Fruit fly (Drosophila melanogaster) whole organism, embryonic: ENCODE data around the gene Sec15.

ENCODE experiments used
- Ada2b ChIP-seq: fragments of 200-800 bp; sonication (Bioruptor generic); IDR thresholded peaks from 2 replicates; pipeline ENCODE4 v1.3.6; 2022; ENCODE audit warnings: missing biosample characterization, missing genetic modification characterization
- Atf-2 ChIP-seq: fragments of 200-800 bp; sonication (Bioruptor generic); optimal IDR thresholded peaks from 2 replicates; lab custom pipeline; 2016; ENCODE audit warnings: missing biosample characterization, missing genetic modification characterization
- B-H2 ChIP-seq: fragments of 200-800 bp; sonication (Bioruptor generic); optimal IDR thresholded peaks from 2 replicates; lab custom pipeline; 2018; ENCODE audit warnings: missing biosample characterization, mild to moderate bottlenecking, missing genetic modification characterization
- CG10209 ChIP-seq: fragments of 200-800 bp; sonication (Bioruptor generic); optimal IDR thresholded peaks from 3 replicates; lab custom pipeline; 2017; ENCODE audit warnings: missing biosample characterization, mild to moderate bottlenecking, missing genetic modification characterization, missing genetic modification reagents
- CG10979 ChIP-seq: fragments of 200-800 bp; sonication (Bioruptor generic); optimal IDR thresholded peaks from 2 replicates; lab custom pipeline; 2018; ENCODE audit warnings: missing biosample characterization, mild to moderate bottlenecking, missing genetic modification characterization, moderate library complexity
- CG11456 ChIP-seq: fragments of 200-800 bp; sonication (Bioruptor generic); IDR thresholded peaks from 3 replicates; pipeline ENCODE4 v1.3.6; 2022; ENCODE audit warnings: missing biosample characterization, missing genetic modification characterization
- CG13624 ChIP-seq: fragments of 200-800 bp; sonication (Bioruptor generic); optimal IDR thresholded peaks from 2 replicates; lab custom pipeline; 2016; ENCODE audit warnings: missing biosample characterization, missing genetic modification characterization
- CG14050 ChIP-seq: fragments of 200-800 bp; sonication (Bioruptor generic); IDR thresholded peaks from 3 replicates; pipeline ENCODE4 v1.3.6; 2022; ENCODE audit warnings: missing biosample characterization, missing genetic modification characterization
- CG14710 ChIP-seq: fragments of 200-800 bp; sonication (Bioruptor generic); optimal IDR thresholded peaks from 3 replicates; lab custom pipeline; 2019; ENCODE audit warnings: missing biosample characterization, mild to moderate bottlenecking, missing genetic modification characterization, moderate library complexity
- CG14860 ChIP-seq: fragments of 200-800 bp; sonication (Bioruptor generic); IDR thresholded peaks from 3 replicates; pipeline ENCODE4 v1.3.6; 2022; ENCODE audit warnings: missing biosample characterization, missing genetic modification characterization; ENCODE audit not compliant: partially characterized antibody
- CG15011 ChIP-seq: fragments of 200-800 bp; sonication (Bioruptor generic); optimal IDR thresholded peaks from 3 replicates; lab custom pipeline; 2018; ENCODE audit warnings: missing biosample characterization, mild to moderate bottlenecking, missing genetic modification characterization
- CG1529 ChIP-seq: fragments of 200-800 bp; sonication (Bioruptor generic); optimal IDR thresholded peaks from 3 replicates; lab custom pipeline; 2018; ENCODE audit warnings: missing biosample characterization, missing genetic modification characterization
- CG16813 ChIP-seq: fragments of 200-800 bp; sonication (Bioruptor generic); IDR thresholded peaks from 3 replicates; pipeline ENCODE4 v1.3.6; 2022; ENCODE audit warnings: missing biosample characterization, missing genetic modification characterization; ENCODE audit not compliant: partially characterized antibody
- CG31365 ChIP-seq: fragments of 200-800 bp; sonication (Bioruptor generic); optimal IDR thresholded peaks from 2 replicates; lab custom pipeline; 2018; ENCODE audit warnings: missing biosample characterization, mild to moderate bottlenecking, missing genetic modification characterization
- CG33557 ChIP-seq: fragments of 200-800 bp; sonication (Bioruptor generic); optimal IDR thresholded peaks from 2 replicates; lab custom pipeline; 2019; ENCODE audit warnings: missing biosample characterization, mild to moderate bottlenecking, missing genetic modification characterization, moderate library complexity
- CG5245 ChIP-seq: fragments of 200-800 bp; sonication (Bioruptor generic); optimal IDR thresholded peaks from 3 replicates; lab custom pipeline; 2016; ENCODE audit warnings: missing biosample characterization, missing genetic modification characterization
- CG6791 ChIP-seq: fragments of 200-800 bp; sonication (Bioruptor generic); IDR thresholded peaks from 3 replicates; pipeline ENCODE4 v1.3.6; 2022; ENCODE audit warnings: missing biosample characterization, missing genetic modification characterization; ENCODE audit not compliant: partially characterized antibody
- CG8924 ChIP-seq: fragments of 200-800 bp; optimal IDR thresholded peaks from 3 replicates; lab custom pipeline; 2019; ENCODE audit warnings: missing biosample characterization, mild to moderate bottlenecking, missing genetic modification characterization, moderate library complexity
- Dip3 ChIP-seq: fragments of 200-800 bp; sonication (Bioruptor generic); optimal IDR thresholded peaks from 3 replicates; lab custom pipeline; 2016; ENCODE audit warnings: missing biosample characterization, missing genetic modification characterization
- Elba2 ChIP-seq: fragments of 200-800 bp; sonication (Bioruptor generic); optimal IDR thresholded peaks from 3 replicates; lab custom pipeline; 2016; ENCODE audit warnings: missing biosample characterization, missing genetic modification characterization
- Hmx ChIP-seq: fragments of 200-800 bp; sonication (Bioruptor generic); optimal IDR thresholded peaks from 2 replicates; lab custom pipeline; 2016; ENCODE audit warnings: missing biosample characterization, missing genetic modification characterization
- Hr3 ChIP-seq: fragments of 200-800 bp; sonication (Bioruptor generic); optimal IDR thresholded peaks from 3 replicates; lab custom pipeline; 2016; ENCODE audit warnings: missing biosample characterization, missing genetic modification characterization
- Jarid2 ChIP-seq: fragments of 200-800 bp; sonication (Bioruptor generic); optimal IDR thresholded peaks from 3 replicates; lab custom pipeline; 2017; ENCODE audit warnings: mild to moderate bottlenecking, missing biosample characterization, missing genetic modification reagents, missing genetic modification characterization
- Sox102F ChIP-seq: fragments of 200-800 bp; sonication (Bioruptor generic); optimal IDR thresholded peaks from 2 replicates; lab custom pipeline; 2018; ENCODE audit warnings: missing biosample characterization, mild to moderate bottlenecking, missing genetic modification characterization, moderate library complexity
- Trl ChIP-seq, 3 experiments: fragments of >200 bp in 2 of 3; fragments of 200-800 bp in 1 of 3; sonication (Bioruptor generic) in 1 of 3; optimal IDR thresholded peaks; 2 replicates in 1 of 3; 3 replicates in 2 of 3; lab custom pipeline; 2016 to 2017; ENCODE audit warnings: missing biosample characterization in 1 of 3, missing genetic modification characterization in 1 of 3
- ap ChIP-seq: fragments of 200-800 bp; sonication (Bioruptor generic); IDR thresholded peaks from 2 replicates; pipeline ENCODE4 v1.3.6; 2022; ENCODE audit warnings: missing biosample characterization, missing genetic modification characterization
- chif ChIP-seq, 2 experiments: fragments of 200-800 bp; sonication (Bioruptor generic); optimal IDR thresholded peaks; 3 replicates each; lab custom pipeline; 2016; ENCODE audit warnings: missing biosample characterization in 2 of 2, missing genetic modification characterization in 2 of 2
- dm ChIP-seq: fragments of 200-800 bp; sonication (Bioruptor generic); optimal IDR thresholded peaks from 3 replicates; lab custom pipeline; 2016; ENCODE audit warnings: missing biosample characterization, missing genetic modification characterization
- emc ChIP-seq: fragments of 200-800 bp; sonication (Bioruptor generic); optimal IDR thresholded peaks from 2 replicates; lab custom pipeline; 2016; ENCODE audit warnings: missing biosample characterization, missing genetic modification characterization
- ems ChIP-seq: fragments of 200-800 bp; sonication (Bioruptor generic); optimal IDR thresholded peaks from 3 replicates; lab custom pipeline; 2016; ENCODE audit warnings: missing biosample characterization, missing genetic modification characterization
- exex ChIP-seq: fragments of 200-800 bp; sonication (Bioruptor generic); optimal IDR thresholded peaks from 4 replicates; lab custom pipeline; 2018; ENCODE audit warnings: missing biosample characterization, mild to moderate bottlenecking, missing genetic modification characterization, moderate library complexity
- eyg ChIP-seq: fragments of 200-800 bp; sonication (Bioruptor generic); optimal IDR thresholded peaks from 3 replicates; lab custom pipeline; 2016; ENCODE audit warnings: missing biosample characterization, missing genetic modification characterization
- gsb-n ChIP-seq: fragments of 200-800 bp; sonication (Bioruptor generic); optimal IDR thresholded peaks from 3 replicates; lab custom pipeline; 2018; ENCODE audit warnings: missing biosample characterization, mild to moderate bottlenecking, missing genetic modification characterization
- hkb ChIP-seq, 2 experiments: fragments of 200-800 bp in 1 of 2; fragments of >200 bp in 1 of 2; sonication (Bioruptor generic) in 1 of 2; IDR thresholded peaks in 1 of 2; optimal IDR thresholded peaks in 1 of 2; 2 replicates each; pipeline versions ENCODE4 v1.3.6 to Lab custom; 2017 to 2022; ENCODE audit warnings: missing biosample characterization in 1 of 2, missing genetic modification characterization in 1 of 2
- ind ChIP-seq: fragments of 200-800 bp; sonication (Bioruptor generic); optimal IDR thresholded peaks from 3 replicates; lab custom pipeline; 2016; ENCODE audit warnings: missing biosample characterization, missing genetic modification characterization
- lov ChIP-seq, 2 experiments: fragments of 200-800 bp in 1 of 2; fragments of >200 bp in 1 of 2; sonication (Bioruptor generic) in 1 of 2; IDR thresholded peaks in 1 of 2; optimal IDR thresholded peaks in 1 of 2; 2 replicates in 1 of 2; 3 replicates in 1 of 2; pipeline versions ENCODE4 v1.3.6 to Lab custom; 2017 to 2022; ENCODE audit warnings: missing biosample characterization in 1 of 2, missing genetic modification characterization in 1 of 2
- nom ChIP-seq: fragments of 200-800 bp; sonication (Bioruptor generic); optimal IDR thresholded peaks from 2 replicates; lab custom pipeline; 2017; ENCODE audit warnings: missing biosample characterization, missing genetic modification characterization, mild to moderate bottlenecking, moderate library complexity, missing genetic modification reagents
- prd ChIP-seq, 3 experiments: fragments of >200 bp in 2 of 3; fragments of 200-800 bp in 1 of 3; sonication (Bioruptor generic) in 1 of 3; optimal IDR thresholded peaks in 2 of 3; IDR thresholded peaks in 1 of 3; 2 replicates in 2 of 3; 3 replicates in 1 of 3; pipeline versions ENCODE4 v1.3.6 to Lab custom; 2017 to 2022; ENCODE audit warnings: missing biosample characterization in 1 of 3, missing genetic modification characterization in 1 of 3
- psq ChIP-seq: fragments of 200-800 bp; sonication (Bioruptor generic); optimal IDR thresholded peaks from 2 replicates; lab custom pipeline; 2017; ENCODE audit warnings: missing biosample characterization, missing genetic modification characterization
- pzg ChIP-seq: fragments of 200-800 bp; sonication (Bioruptor generic); optimal IDR thresholded peaks from 3 replicates; lab custom pipeline; 2018; ENCODE audit warnings: missing biosample characterization, mild to moderate bottlenecking, missing genetic modification characterization, moderate library complexity
- tna ChIP-seq: fragments of 200-800 bp; sonication (Bioruptor generic); IDR thresholded peaks from 2 replicates; pipeline ENCODE4 v1.3.6; 2022; ENCODE audit warnings: missing biosample characterization, missing genetic modification characterization; ENCODE audit not compliant: partially characterized antibody
- trem ChIP-seq: fragments of 200-800 bp; optimal IDR thresholded peaks from 3 replicates; lab custom pipeline; 2019; ENCODE audit warnings: missing biosample characterization, mild to moderate bottlenecking, missing genetic modification characterization, moderate library complexity
- trh ChIP-seq: fragments of 200-800 bp; sonication (Bioruptor generic); optimal IDR thresholded peaks from 2 replicates; lab custom pipeline; 2016; ENCODE audit warnings: missing biosample characterization, missing genetic modification characterization
- unc-4 ChIP-seq: fragments of 200-800 bp; sonication (Bioruptor generic); IDR thresholded peaks from 2 replicates; pipeline ENCODE4 v1.3.6; 2022; ENCODE audit warnings: missing biosample characterization, missing genetic modification characterization; ENCODE audit not compliant: partially characterized antibody
- z ChIP-seq: fragments of 200-800 bp; sonication (Bioruptor generic); IDR thresholded peaks from 3 replicates; pipeline ENCODE4 v1.3.6; 2022; ENCODE audit warnings: missing biosample characterization, missing genetic modification characterization
- zen ChIP-seq: fragments of 200-800 bp; sonication (Bioruptor generic); optimal IDR thresholded peaks from 3 replicates; lab custom pipeline; 2018; ENCODE audit warnings: missing biosample characterization, mild to moderate bottlenecking, missing genetic modification characterization, moderate library complexity
- zen2 ChIP-seq: fragments of 200-800 bp; sonication (Bioruptor generic); IDR thresholded peaks from 3 replicates; pipeline ENCODE4 v1.3.6; 2022; ENCODE audit warnings: missing biosample characterization, missing genetic modification characterization; ENCODE audit not compliant: partially characterized antibody

Gene Sec15

dm6 chr3R:21127352-21127985, 19.7 kb upstream of the Sec15 start, which contains the start of the genes slmb and CG5793 (continued):
- TF ChIP-seq hkb (optimal IDR thresholded peaks at IDR 0.05; lab: Kevin White, UChicago) (no peak), hkb (GFP tag; IDR thresholded peaks at IDR 0.05; lab: Robert Waterston, UW) (peak; percentile 37; the same call in 1 of the 2 replicates), unc-4 (peak; percentile 72), eyg (peak; percentile 37), CG33557 (GFP tag; lab: Kevin White, UChicago) (no peak), ap (no peak), CG11456 (GFP tag; lab: Robert Waterston, UW) (peak; percentile 58; the same call in 1 of the 3 replicates), CG16813 (GFP tag; lab: Robert Waterston, UW) (peak; percentile 63), dm (GFP tag; lab: Kevin White, UChicago) (peak; percentile 65), pzg (GFP tag; lab: Kevin White, UChicago) (peak; percentile 93), tna (GFP tag; lab: Robert Waterston, UW) (peak; percentile 47), trem (peak; percentile 41), emc (no peak), Hmx (GFP tag; lab: Kevin White, UChicago) (no peak), CG1529 (GFP tag; lab: Kevin White, UChicago) (no peak), Trl (optimal IDR thresholded peaks at IDR 0.05; lab: Kevin White, UChicago) (peak in 1 of 2 experiments; percentile 55), Trl (GFP tag; optimal IDR thresholded peaks at IDR 0.05; lab: Kevin White, UChicago) (peak; percentile 21), psq (GFP tag; lab: Kevin White, UChicago) (peak; percentile 15), ems (GFP tag; lab: Kevin White, UChicago) (peak; percentile 31), zen (tag; lab: Kevin White, UChicago) (peak; percentile 30), Ada2b (GFP tag; lab: Robert Waterston, UW) (no peak), CG8924 (tag; lab: Kevin White, UChicago) (peak; percentile 43), CG14860 (no peak), trh (GFP tag; lab: Kevin White, UChicago) (peak; percentile 33), ind (GFP tag; lab: Kevin White, UChicago) (peak; percentile 48), CG10979 (no peak), B-H2 (GFP tag; lab: Kevin White, UChicago) (peak; percentile 34), CG14710 (peak; percentile 66), prd (optimal IDR thresholded peaks at IDR 0.05; lab: Kevin White, UChicago) (no peak), prd (GFP tag; IDR thresholded peaks at IDR 0.05; lab: Robert Waterston, UW) (peak; percentile 52; the same call in 1 of the 3 replicates), Jarid2 (GFP tag; lab: Kevin White, UChicago) (no peak), Atf-2 (GFP tag; lab: Kevin White, UChicago) (peak; percentile 43), CG14050 (no peak), CG6791 (GFP tag; lab: Robert Waterston, UW) (peak; percentile 65), zen2 (GFP tag; lab: Robert Waterston, UW) (no peak), Hr3 (peak; percentile 18), Elba2 (GFP tag; lab: Kevin White, UChicago) (no peak), CG10209 (GFP tag; lab: Kevin White, UChicago) (peak; percentile 31), CG31365 (tag; lab: Kevin White, UChicago) (no peak), chif (GFP tag; optimal IDR thresholded peaks at IDR 0.05; lab: Kevin White, UChicago) (peak in 1 of 2 experiments; percentile 3), lov (optimal IDR thresholded peaks at IDR 0.05; lab: Kevin White, UChicago) (no peak), lov (GFP tag; IDR thresholded peaks at IDR 0.05; lab: Robert Waterston, UW) (no peak), CG5245 (peak; percentile 19), gsb-n (tag; lab: Kevin White, UChicago) (peak; percentile 25), Sox102F (GFP tag; lab: Kevin White, UChicago) (no peak), Dip3 (GFP tag; lab: Kevin White, UChicago) (peak; percentile 59), CG13624 (GFP tag; lab: Kevin White, UChicago) (peak; percentile 77), nom (GFP tag; lab: Kevin White, UChicago) (no peak), CG15011 (no peak), z (no peak), exex (tag; lab: Kevin White, UChicago) (no peak)
